Fruit fly (Drosophila melanogaster) whole organism, embryonic: ENCODE measurements around the gene CG43993.

ENCODE experiments used
- Blimp-1 ChIP-seq: fragments of 200-800 bp; sonication (Bioruptor generic); optimal IDR thresholded peaks from 3 replicates; lab custom pipeline; 2018; ENCODE audit warnings: missing biosample characterization, missing genetic modification characterization, mild to moderate bottlenecking, moderate library complexity, missing genetic modification reagents
- CG10209 ChIP-seq: fragments of 200-800 bp; sonication (Bioruptor generic); optimal IDR thresholded peaks from 3 replicates; lab custom pipeline; 2017; ENCODE audit warnings: missing biosample characterization, mild to moderate bottlenecking, missing genetic modification characterization, missing genetic modification reagents
- CG1024 ChIP-seq: fragments of 200-800 bp; sonication (Bioruptor generic); IDR thresholded peaks from 2 replicates; pipeline ENCODE4 v1.3.6; 2022; ENCODE audit warnings: missing biosample characterization, missing genetic modification characterization
- CG10267 ChIP-seq: fragments of 200-800 bp; sonication (Bioruptor generic); optimal IDR thresholded peaks from 2 replicates; lab custom pipeline; 2018; ENCODE audit warnings: missing biosample characterization, mild to moderate bottlenecking, missing genetic modification characterization, moderate library complexity
- CG11398 ChIP-seq: fragments of 200-800 bp; sonication (Bioruptor generic); optimal IDR thresholded peaks from 2 replicates; lab custom pipeline; 2016; ENCODE audit warnings: missing biosample characterization, missing genetic modification characterization
- CG11695 ChIP-seq: fragments of 200-800 bp; sonication (Bioruptor generic); IDR thresholded peaks from 3 replicates; pipeline ENCODE4 v1.3.6; 2022; ENCODE audit warnings: missing biosample characterization, missing genetic modification characterization
- CG13296 ChIP-seq: fragments of 200-800 bp; sonication (Bioruptor generic); optimal IDR thresholded peaks from 3 replicates; lab custom pipeline; 2018; ENCODE audit warnings: missing biosample characterization, mild to moderate bottlenecking, missing genetic modification characterization
- CG14441 ChIP-seq: fragments of 200-800 bp; sonication (Bioruptor generic); IDR thresholded peaks from 2 replicates; pipeline ENCODE4 v1.3.6; 2022; ENCODE audit warnings: missing biosample characterization, missing genetic modification characterization
- CG17328 ChIP-seq: fragments of 200-800 bp; sonication (Bioruptor generic); IDR thresholded peaks from 2 replicates; pipeline ENCODE4 v1.3.6; 2022; ENCODE audit warnings: missing biosample characterization, missing genetic modification characterization
- CG17612 ChIP-seq: fragments of 200-800 bp; sonication (Bioruptor generic); IDR thresholded peaks from 2 replicates; pipeline ENCODE4 v1.3.6; 2022; ENCODE audit warnings: missing biosample characterization, missing genetic modification characterization
- CG2678 ChIP-seq: fragments of 200-800 bp; sonication (Bioruptor generic); optimal IDR thresholded peaks from 3 replicates; lab custom pipeline; 2019; ENCODE audit warnings: missing biosample characterization, mild to moderate bottlenecking, missing genetic modification characterization, moderate library complexity
- CG30403 ChIP-seq: fragments of 200-800 bp; sonication (Bioruptor generic); optimal IDR thresholded peaks from 3 replicates; lab custom pipeline; 2016; ENCODE audit warnings: missing biosample characterization, missing genetic modification characterization
- CG31441 ChIP-seq: fragments of 200-800 bp; sonication (Bioruptor generic); IDR thresholded peaks from 2 replicates; pipeline ENCODE4 v1.3.6; 2022; ENCODE audit warnings: missing biosample characterization, missing genetic modification characterization
- CG3281 ChIP-seq: fragments of 200-800 bp; sonication (Bioruptor generic); optimal IDR thresholded peaks from 3 replicates; lab custom pipeline; 2017; ENCODE audit warnings: missing biosample characterization, mild to moderate bottlenecking, missing genetic modification characterization
- CG33213 ChIP-seq: fragments of 200-800 bp; sonication (Bioruptor generic); optimal IDR thresholded peaks from 3 replicates; lab custom pipeline; 2016; ENCODE audit warnings: missing biosample characterization, missing genetic modification characterization
- CG4424 ChIP-seq: fragments of 200-800 bp; sonication (Bioruptor generic); optimal IDR thresholded peaks from 3 replicates; lab custom pipeline; 2016; ENCODE audit warnings: missing biosample characterization, missing genetic modification characterization
- CG6272 ChIP-seq: fragments of 200-800 bp; sonication (Bioruptor generic); IDR thresholded peaks from 2 replicates; pipeline ENCODE4 v1.3.6; 2022; ENCODE audit warnings: missing biosample characterization, missing genetic modification characterization
- CG8089 ChIP-seq: fragments of 200-800 bp; sonication (Bioruptor generic); optimal IDR thresholded peaks from 3 replicates; lab custom pipeline; 2016; ENCODE audit warnings: missing biosample characterization, missing genetic modification characterization
- CG9817 ChIP-seq: fragments of 200-800 bp; sonication (Bioruptor generic); optimal IDR thresholded peaks from 2 replicates; lab custom pipeline; 2018; ENCODE audit warnings: missing biosample characterization, mild to moderate bottlenecking, missing genetic modification characterization, moderate library complexity
- CG9932 ChIP-seq: fragments of 200-800 bp; sonication (Bioruptor generic); IDR thresholded peaks from 2 replicates; pipeline ENCODE4 v1.3.6; 2022; ENCODE audit warnings: missing biosample characterization, missing genetic modification characterization
- D19A ChIP-seq: fragments of 200-800 bp; optimal IDR thresholded peaks from 3 replicates; lab custom pipeline; 2019; ENCODE audit warnings: missing biosample characterization, mild to moderate bottlenecking, missing genetic modification characterization, moderate library complexity
- Dbx ChIP-seq: fragments of 200-800 bp; sonication (Bioruptor generic); IDR thresholded peaks from 3 replicates; pipeline ENCODE4 v1.3.6; 2022; ENCODE audit warnings: missing biosample characterization, missing genetic modification characterization
- Drgx ChIP-seq: fragments of 200-800 bp; sonication (Bioruptor generic); IDR thresholded peaks from 2 replicates; pipeline ENCODE4 v1.3.6; 2022; ENCODE audit warnings: missing biosample characterization, missing genetic modification characterization
- Hr51 ChIP-seq, 2 experiments: fragments of 200-800 bp; sonication (Bioruptor generic); optimal IDR thresholded peaks; 2 replicates in 1 of 2; 3 replicates in 1 of 2; lab custom pipeline; 2016 to 2018; ENCODE audit warnings: missing biosample characterization in 2 of 2, missing genetic modification characterization in 2 of 2, mild to moderate bottlenecking in 1 of 2, moderate library complexity in 1 of 2
- Neu2 ChIP-seq: fragments of 200-800 bp; sonication (Bioruptor generic); optimal IDR thresholded peaks from 3 replicates; lab custom pipeline; 2016; ENCODE audit warnings: missing biosample characterization, missing genetic modification characterization, borderline replicate concordance
- Poxn ChIP-seq: fragments of 200-800 bp; sonication (Bioruptor generic); IDR thresholded peaks from 2 replicates; pipeline ENCODE4 v1.3.6; 2022; ENCODE audit warnings: missing biosample characterization, missing genetic modification characterization
- Ptx1 ChIP-seq: fragments of 200-800 bp; sonication (Bioruptor generic); IDR thresholded peaks from 2 replicates; pipeline ENCODE4 v1.3.6; 2022; ENCODE audit warnings: missing biosample characterization, missing genetic modification characterization
- Six4 ChIP-seq: fragments of 200-800 bp; sonication (Bioruptor generic); optimal IDR thresholded peaks from 2 replicates; lab custom pipeline; 2016; ENCODE audit warnings: missing biosample characterization, missing genetic modification characterization
- Sox100B ChIP-seq: fragments of 200-800 bp; sonication (Bioruptor generic); optimal IDR thresholded peaks from 3 replicates; lab custom pipeline; 2018; ENCODE audit warnings: missing biosample characterization, mild to moderate bottlenecking, missing genetic modification characterization
- Xrp1 ChIP-seq: fragments of 200-800 bp; sonication (Bioruptor generic); IDR thresholded peaks from 2 replicates; pipeline ENCODE4 v1.3.6; 2022; ENCODE audit warnings: missing biosample characterization, missing genetic modification characterization
- bcd ChIP-seq: fragments of 200-800 bp; sonication (Bioruptor generic); optimal IDR thresholded peaks from 2 replicates; lab custom pipeline; 2017; ENCODE audit warnings: missing biosample characterization, mild to moderate bottlenecking, missing genetic modification characterization
- bowl ChIP-seq: fragments of 200-800 bp; sonication (Bioruptor generic); IDR thresholded peaks from 2 replicates; pipeline ENCODE4 v1.3.6; 2022; ENCODE audit warnings: missing biosample characterization, missing genetic modification characterization
- ci ChIP-seq: fragments of 200-800 bp; sonication (Bioruptor generic); IDR thresholded peaks from 3 replicates; pipeline ENCODE4 v1.3.6; 2022; ENCODE audit warnings: missing biosample characterization, missing genetic modification characterization
- dmrt11E ChIP-seq: fragments of 200-800 bp; sonication (Bioruptor generic); optimal IDR thresholded peaks from 3 replicates; lab custom pipeline; 2018; ENCODE audit warnings: missing biosample characterization, mild to moderate bottlenecking, missing genetic modification characterization, moderate library complexity
- dpn ChIP-seq, 2 experiments: fragments of 200-800 bp; sonication (Bioruptor generic); optimal IDR thresholded peaks; 3 replicates each; lab custom pipeline; 2016; ENCODE audit warnings: missing biosample characterization in 2 of 2, missing genetic modification characterization in 2 of 2
- dysf ChIP-seq: fragments of 200-800 bp; sonication (Bioruptor generic); IDR thresholded peaks from 3 replicates; pipeline ENCODE4 v1.3.6; 2022; ENCODE audit warnings: missing biosample characterization, missing genetic modification characterization
- ftz-f1 ChIP-seq: fragments of 200-800 bp; sonication (Bioruptor generic); optimal IDR thresholded peaks from 2 replicates; lab custom pipeline; 2016; ENCODE audit warnings: missing biosample characterization, missing genetic modification characterization
- gsb ChIP-seq: fragments of 200-800 bp; sonication (Bioruptor generic); IDR thresholded peaks from 2 replicates; pipeline ENCODE4 v1.3.6; 2022; ENCODE audit warnings: missing biosample characterization, missing genetic modification characterization
- jing ChIP-seq: fragments of 200-800 bp; sonication (Bioruptor generic); optimal IDR thresholded peaks from 2 replicates; lab custom pipeline; 2018; ENCODE audit warnings: missing biosample characterization, mild to moderate bottlenecking, missing genetic modification characterization
- mld ChIP-seq: fragments of 200-800 bp; sonication (Bioruptor generic); IDR thresholded peaks from 3 replicates; pipeline ENCODE4 v1.3.6; 2022; ENCODE audit warnings: missing biosample characterization, missing genetic modification characterization; ENCODE audit not compliant: partially characterized antibody
- nmo ChIP-seq: fragments of 200-800 bp; sonication (Bioruptor generic); optimal IDR thresholded peaks from 2 replicates; lab custom pipeline; 2018; ENCODE audit warnings: missing biosample characterization, mild to moderate bottlenecking, missing genetic modification characterization, moderate library complexity
- oc ChIP-seq: fragments of 200-800 bp; sonication (Bioruptor generic); optimal IDR thresholded peaks from 2 replicates; lab custom pipeline; 2018; ENCODE audit warnings: missing biosample characterization, mild to moderate bottlenecking, missing genetic modification characterization, moderate library complexity
- phol ChIP-seq: fragments of 200-800 bp; sonication (Bioruptor generic); optimal IDR thresholded peaks from 3 replicates; lab custom pipeline; 2018; ENCODE audit warnings: missing biosample characterization, mild to moderate bottlenecking, missing genetic modification characterization, moderate library complexity
- sd ChIP-seq: fragments of 200-800 bp; sonication (Bioruptor generic); optimal IDR thresholded peaks from 3 replicates; lab custom pipeline; 2018; ENCODE audit warnings: missing biosample characterization, mild to moderate bottlenecking, missing genetic modification characterization, moderate library complexity
- sisA ChIP-seq: fragments of 200-800 bp; sonication (Bioruptor generic); IDR thresholded peaks from 2 replicates; pipeline ENCODE4 v1.3.6; 2022; ENCODE audit warnings: missing biosample characterization, missing genetic modification characterization
- stc ChIP-seq: fragments of 200-800 bp; sonication (Bioruptor generic); IDR thresholded peaks from 2 replicates; pipeline ENCODE4 v1.3.6; 2022; ENCODE audit warnings: missing biosample characterization, missing genetic modification characterization
- tin ChIP-seq: fragments of 200-800 bp; sonication (Bioruptor generic); optimal IDR thresholded peaks from 3 replicates; lab custom pipeline; 2016; ENCODE audit warnings: missing biosample characterization, missing genetic modification characterization
- wek ChIP-seq: fragments of 200-800 bp; sonication (Bioruptor generic); optimal IDR thresholded peaks from 3 replicates; lab custom pipeline; 2018; ENCODE audit warnings: missing biosample characterization, mild to moderate bottlenecking, missing genetic modification characterization, moderate library complexity
- zf30C ChIP-seq: fragments of 200-800 bp; sonication (Bioruptor generic); optimal IDR thresholded peaks from 3 replicates; lab custom pipeline; 2018; ENCODE audit warnings: missing biosample characterization, mild to moderate bottlenecking, missing genetic modification characterization
- zfh1 ChIP-seq: fragments of 200-800 bp; sonication (Bioruptor generic); IDR thresholded peaks from 3 replicates; pipeline ENCODE4 v1.3.6; 2022; ENCODE audit warnings: missing biosample characterization, missing genetic modification characterization

Gene CG43993

dm6 chr3L:12050629-12051028 is 18.3 kb downstream of the CG43993 start (continued):
- TF ChIP-seq tin (GFP tag; lab: Kevin White, UChicago) (no peak), bowl (GFP tag; lab: Robert Waterston, UW) (0 out of 2 replicates have a peak, but pooled peaks have one; percentile 21), CG14441 (peak; percentile 47), CG30403 (GFP tag; lab: Kevin White, UChicago) (peak; percentile 21), Sox100B (GFP tag; lab: Kevin White, UChicago) (peak; percentile 29), Hr51 (GFP tag; optimal IDR thresholded peaks at IDR 0.05; lab: Kevin White, UChicago) (peak in 1 of 2 experiments; percentile 31), Xrp1 (GFP tag; lab: Robert Waterston, UW) (peak; percentile 49), oc (tag; lab: Kevin White, UChicago) (no peak), dmrt11E (peak; percentile 2), CG31441 (GFP tag; lab: Robert Waterston, UW) (peak; percentile 42; the same call in 1 of the 2 replicates), Neu2 (GFP tag; lab: Kevin White, UChicago) (no peak), Ptx1 (GFP tag; lab: Robert Waterston, UW) (peak; percentile 49), CG33213 (no peak), Poxn (0 out of 2 replicates have a peak, but pooled peaks have one; percentile 29), Drgx (peak; percentile 56), wek (GFP tag; lab: Kevin White, UChicago) (no peak), phol (tag; lab: Kevin White, UChicago) (peak; percentile 43), D19A (tag; lab: Kevin White, UChicago) (peak; percentile 29), CG3281 (GFP tag; lab: Kevin White, UChicago) (peak; percentile 25), dysf (GFP tag; lab: Robert Waterston, UW) (peak; percentile 66; the same call in 2 of the 3 replicates), gsb (GFP tag; lab: Robert Waterston, UW) (no peak), zfh1 (GFP tag; lab: Robert Waterston, UW) (0 out of 3 replicates have a peak, but pooled peaks have one; percentile 27), CG11398 (GFP tag; lab: Kevin White, UChicago) (no peak), CG4424 (GFP tag; lab: Kevin White, UChicago) (peak; percentile 16), CG2678 (peak; percentile 54), ftz-f1 (GFP tag; lab: Kevin White, UChicago) (no peak), ci (GFP tag; lab: Robert Waterston, UW) (no peak), sisA (GFP tag; lab: Robert Waterston, UW) (peak; percentile 12; the same call in 1 of the 2 replicates), CG17328 (GFP tag; lab: Robert Waterston, UW) (0 out of 2 replicates have a peak, but pooled peaks have one; percentile 30), CG10209 (no peak), CG9817 (tag; lab: Kevin White, UChicago) (peak; percentile 37), CG6272 (GFP tag; lab: Robert Waterston, UW) (0 out of 2 replicates have a peak, but pooled peaks have one; percentile 23), jing (no peak), Six4 (GFP tag; lab: Kevin White, UChicago) (peak; percentile 14), Blimp-1 (GFP tag; lab: Kevin White, UChicago) (peak; percentile 39), CG13296 (GFP tag; lab: Kevin White, UChicago) (peak; percentile 37), stc (0 out of 2 replicates have a peak, but pooled peaks have one; percentile 15), CG1024 (GFP tag; lab: Robert Waterston, UW) (0 out of 2 replicates have a peak, but pooled peaks have one; percentile 17), bcd (GFP tag; lab: Kevin White, UChicago) (peak; percentile 16), CG11695 (GFP tag; lab: Robert Waterston, UW) (0 out of 3 replicates have a peak, but pooled peaks have one; percentile 33), CG8089 (GFP tag; lab: Kevin White, UChicago) (no peak), CG10267 (tag; lab: Kevin White, UChicago) (peak; percentile 41), CG17612 (GFP tag; lab: Robert Waterston, UW) (peak; percentile 8; the same call in 1 of the 2 replicates), mld (GFP tag; lab: Robert Waterston, UW) (no peak), Dbx (GFP tag; lab: Robert Waterston, UW) (no peak), CG9932 (GFP tag; lab: Robert Waterston, UW) (peak; percentile 48), dpn (GFP tag; optimal IDR thresholded peaks at IDR 0.05; lab: Kevin White, UChicago) (peak in 1 of 2 experiments; percentile 2), sd (tag; lab: Kevin White, UChicago) (no peak), nmo (GFP tag; lab: Kevin White, UChicago) (peak; percentile 14), zf30C (GFP tag; lab: Kevin White, UChicago) (no peak)
